Worm (Caenorhabditis elegans) whole organism, L2 larva: ENCODE measurements around the gene Y57G11C.23.

Experiments used
- C34F6.9 ChIP-seq: fragments of 150-350 bp; optimal IDR thresholded peaks from 2 replicates; lab custom pipeline; 2014; ENCODE audit warnings: missing biosample characterization, missing genetic modification characterization
- F13H6.1 ChIP-seq: sonication (generic microtip); optimal IDR thresholded peaks from 2 replicates; lab custom pipeline; 2016; ENCODE audit warnings: missing genetic modification characterization, missing compliant biosample characterization
- R02D3.7 ChIP-seq: fragments of 150-350 bp; optimal IDR thresholded peaks from 2 replicates; lab custom pipeline; 2014; ENCODE audit warnings: missing biosample characterization, missing genetic modification characterization
- Y55F3AM.14 ChIP-seq: fragments of 200-800 bp; sonication (Bioruptor generic); optimal IDR thresholded peaks from 2 replicates; lab custom pipeline; 2018; ENCODE audit warnings: mild to moderate bottlenecking, missing genetic modification characterization, missing compliant biosample characterization
- ZK546.5 ChIP-seq: sonication (generic microtip); optimal IDR thresholded peaks from 2 replicates; lab custom pipeline; 2017; ENCODE audit warnings: missing biosample characterization, missing genetic modification characterization
- alr-1 ChIP-seq: fragments of 150-350 bp; optimal IDR thresholded peaks from 2 replicates; lab custom pipeline; 2014; ENCODE audit warnings: missing biosample characterization, missing genetic modification characterization
- aly-2 ChIP-seq: fragments of 150-350 bp; optimal IDR thresholded peaks from 2 replicates; lab custom pipeline; 2014; ENCODE audit warnings: missing biosample characterization, missing genetic modification characterization
- ama-1 ChIP-seq: fragments of 150-350 bp; optimal IDR thresholded peaks from 2 replicates; lab custom pipeline; 2018; ENCODE audit warnings: inconsistent platforms
- blmp-1 ChIP-seq: sonication (generic microtip); optimal IDR thresholded peaks from 2 replicates; lab custom pipeline; 2017; ENCODE audit warnings: missing genetic modification characterization, mild to moderate bottlenecking, missing compliant biosample characterization, antibody characterized with exemption, moderate library complexity; ENCODE audit not compliant: insufficient read depth
- ceh-16 ChIP-seq: fragments of 150-350 bp; optimal IDR thresholded peaks from 2 replicates; lab custom pipeline; 2014; ENCODE audit warnings: missing biosample characterization, missing genetic modification characterization
- ceh-82 ChIP-seq: fragments of 150-350 bp; optimal IDR thresholded peaks from 2 replicates; lab custom pipeline; 2014; ENCODE audit warnings: missing biosample characterization, missing genetic modification characterization
- crh-2 ChIP-seq: sonication (generic microtip); optimal IDR thresholded peaks from 2 replicates; lab custom pipeline; 2017; ENCODE audit warnings: missing biosample characterization, missing genetic modification characterization
- dmd-4 ChIP-seq: sonication (generic microtip); optimal IDR thresholded peaks from 2 replicates; lab custom pipeline; 2017; ENCODE audit warnings: missing biosample characterization, missing genetic modification characterization
- egl-27 ChIP-seq: sonication (generic microtip); optimal IDR thresholded peaks from 3 replicates; lab custom pipeline; 2017; ENCODE audit warnings: missing biosample characterization, missing genetic modification reagents, missing genetic modification characterization
- elt-1 ChIP-seq: fragments of 150-350 bp; optimal IDR thresholded peaks from 2 replicates; lab custom pipeline; 2014; ENCODE audit warnings: missing biosample characterization, missing genetic modification characterization
- elt-3 ChIP-seq: sonication (generic microtip); optimal IDR thresholded peaks from 2 replicates; lab custom pipeline; 2017; ENCODE audit warnings: missing biosample characterization, missing genetic modification characterization
- fos-1 ChIP-seq: fragments of 150-350 bp; optimal IDR thresholded peaks from 2 replicates; lab custom pipeline; 2014; ENCODE audit warnings: missing biosample characterization, missing genetic modification characterization
- gmeb-1 ChIP-seq: fragments of 150-350 bp; optimal IDR thresholded peaks from 2 replicates; lab custom pipeline; 2014; ENCODE audit warnings: missing biosample characterization, missing genetic modification characterization
- lin-11 ChIP-seq: fragments of 150-350 bp; sonication (generic microtip); optimal IDR thresholded peaks from 2 replicates; lab custom pipeline; 2014; ENCODE audit warnings: missing biosample characterization, missing genetic modification characterization, inconsistent platforms, mixed read lengths
- lin-13 ChIP-seq: fragments of 150-350 bp; optimal IDR thresholded peaks from 2 replicates; lab custom pipeline; 2014; ENCODE audit warnings: missing biosample characterization, missing genetic modification reagents, missing genetic modification characterization
- lin-39 ChIP-seq: fragments of 150-350 bp; optimal IDR thresholded peaks from 2 replicates; lab custom pipeline; 2014; ENCODE audit warnings: missing biosample characterization, missing genetic modification reagents, missing genetic modification characterization
- lsy-2 ChIP-seq, 2 experiments: fragments of 150-350 bp in 1 of 2; sonication (generic microtip) in 1 of 2; optimal IDR thresholded peaks; 2 replicates each; lab custom pipeline; 2014 to 2017; ENCODE audit warnings: missing biosample characterization in 2 of 2, missing genetic modification characterization in 2 of 2
- mab-5 ChIP-seq: fragments of 150-350 bp; optimal IDR thresholded peaks from 2 replicates; lab custom pipeline; 2014; ENCODE audit warnings: missing biosample characterization, missing genetic modification characterization
- mbf-1 ChIP-seq: sonication (generic microtip); optimal IDR thresholded peaks from 2 replicates; lab custom pipeline; 2017; ENCODE audit warnings: missing biosample characterization, missing genetic modification characterization
- mdl-1 ChIP-seq, 2 experiments: fragments of 150-350 bp in 1 of 2; sonication (generic microtip) in 1 of 2; optimal IDR thresholded peaks; 2 replicates each; lab custom pipeline; 2017; ENCODE audit warnings: missing biosample characterization in 2 of 2, missing genetic modification characterization in 2 of 2
- nhr-10 ChIP-seq: sonication (generic microtip); optimal IDR thresholded peaks from 2 replicates; lab custom pipeline; 2017; ENCODE audit warnings: missing biosample characterization, missing genetic modification characterization
- nhr-11 ChIP-seq: fragments of 150-350 bp; optimal IDR thresholded peaks from 2 replicates; lab custom pipeline; 2014; ENCODE audit warnings: missing biosample characterization, missing genetic modification characterization
- nhr-12 ChIP-seq: fragments of 150-350 bp; optimal IDR thresholded peaks from 2 replicates; lab custom pipeline; 2014; ENCODE audit warnings: missing biosample characterization, missing genetic modification characterization
- nhr-129 ChIP-seq: fragments of 150-350 bp; optimal IDR thresholded peaks from 2 replicates; lab custom pipeline; 2014; ENCODE audit warnings: missing biosample characterization, missing genetic modification characterization
- nhr-21 ChIP-seq: fragments of 150-350 bp; optimal IDR thresholded peaks from 2 replicates; lab custom pipeline; 2014; ENCODE audit warnings: missing biosample characterization, missing genetic modification characterization
- nhr-23 ChIP-seq: fragments of 150-350 bp; optimal IDR thresholded peaks from 2 replicates; lab custom pipeline; 2014; ENCODE audit warnings: missing biosample characterization, missing genetic modification reagents, missing genetic modification characterization
- nhr-237 ChIP-seq: fragments of 150-350 bp; optimal IDR thresholded peaks from 2 replicates; lab custom pipeline; 2014; ENCODE audit warnings: missing biosample characterization, missing genetic modification characterization
- nhr-25 ChIP-seq: fragments of 150-350 bp; sonication (generic microtip); optimal IDR thresholded peaks from 3 replicates; lab custom pipeline; 2014; ENCODE audit warnings: missing biosample characterization, missing genetic modification characterization
- nhr-6 ChIP-seq: fragments of 150-350 bp; optimal IDR thresholded peaks from 2 replicates; lab custom pipeline; 2014; ENCODE audit warnings: missing biosample characterization, missing genetic modification characterization
- nhr-77 ChIP-seq: fragments of 150-350 bp; optimal IDR thresholded peaks from 2 replicates; lab custom pipeline; 2014; ENCODE audit warnings: missing biosample characterization, missing genetic modification characterization
- peb-1 ChIP-seq: fragments of 150-350 bp; optimal IDR thresholded peaks from 2 replicates; lab custom pipeline; 2014; ENCODE audit warnings: missing biosample characterization, missing genetic modification characterization
- sem-4 ChIP-seq: fragments of 150-350 bp; optimal IDR thresholded peaks from 2 replicates; lab custom pipeline; 2014; ENCODE audit warnings: missing biosample characterization, missing genetic modification reagents, missing genetic modification characterization
- skn-1 ChIP-seq: sonication (generic microtip); optimal IDR thresholded peaks from 2 replicates; lab custom pipeline; 2017; ENCODE audit warnings: missing biosample characterization, missing genetic modification characterization
- sma-3 ChIP-seq: sonication (generic microtip); optimal IDR thresholded peaks from 2 replicates; lab custom pipeline; 2016; ENCODE audit warnings: missing genetic modification reagents, missing genetic modification characterization, missing compliant biosample characterization
- sma-9 ChIP-seq, 2 experiments: fragments of 150-350 bp in 1 of 2; sonication (generic microtip) in 1 of 2; optimal IDR thresholded peaks; 2 replicates each; lab custom pipeline; 2014 to 2016; ENCODE audit warnings: missing genetic modification characterization in 2 of 2, mild to moderate bottlenecking in 1 of 2, missing biosample characterization in 1 of 2, missing compliant biosample characterization in 1 of 2, missing genetic modification reagents in 1 of 2, moderate library complexity in 1 of 2
- snpc-4 ChIP-seq: fragments of 150-350 bp; optimal IDR thresholded peaks from 2 replicates; lab custom pipeline; 2014; ENCODE audit warnings: missing biosample characterization, missing genetic modification characterization
- unc-39 ChIP-seq: fragments of 150-350 bp; optimal IDR thresholded peaks from 2 replicates; lab custom pipeline; 2014; ENCODE audit warnings: missing biosample characterization, missing genetic modification characterization
- unc-55 ChIP-seq: fragments of 150-350 bp; sonication (generic microtip); optimal IDR thresholded peaks from 3 replicates; lab custom pipeline; 2014; ENCODE audit warnings: missing biosample characterization, missing genetic modification reagents, missing genetic modification characterization
- unc-62 ChIP-seq: fragments of 150-350 bp; optimal IDR thresholded peaks from 2 replicates; lab custom pipeline; 2014; ENCODE audit warnings: missing biosample characterization, missing genetic modification reagents, missing genetic modification characterization
- zag-1 ChIP-seq: fragments of 150-350 bp; optimal IDR thresholded peaks from 2 replicates; lab custom pipeline; 2014; ENCODE audit warnings: missing biosample characterization, missing genetic modification characterization
- ztf-1 ChIP-seq: fragments of 200-800 bp; sonication (Bioruptor generic); conservative IDR thresholded peaks from 2 replicates; pipeline ENCODE4 v1.3.6; 2022; ENCODE audit warnings: missing genetic modification characterization, missing compliant biosample characterization
- ztf-11 ChIP-seq: sonication (generic microtip); optimal IDR thresholded peaks from 2 replicates; lab custom pipeline; 2017; ENCODE audit warnings: missing biosample characterization, missing genetic modification characterization
- ztf-4 ChIP-seq: fragments of 150-350 bp; optimal IDR thresholded peaks from 2 replicates; lab custom pipeline; 2014; ENCODE audit warnings: missing biosample characterization, missing genetic modification characterization

Gene Y57G11C.23

DNA sequence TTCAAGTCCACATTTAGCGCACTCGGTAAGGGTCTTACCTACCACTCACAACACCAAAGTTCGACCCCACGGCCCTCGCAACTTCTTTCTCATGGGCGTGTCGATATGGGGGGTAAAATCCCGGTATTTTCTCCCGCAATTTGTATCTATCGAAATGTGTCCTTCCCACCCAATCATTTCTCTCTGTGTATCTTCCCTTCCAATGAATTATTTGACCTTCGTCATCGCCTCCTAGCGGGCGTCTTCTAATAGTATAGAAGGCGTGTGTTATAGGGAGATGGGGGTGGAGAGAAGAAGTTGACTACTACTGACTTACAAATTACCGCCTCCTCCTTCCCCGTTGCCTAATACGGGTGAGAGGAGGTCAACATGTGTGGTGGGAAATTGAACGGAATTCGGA is 15.0 kb upstream of the Y57G11C.23 start:
- peak; percentile 75 for TF ChIP-seq nhr-129 (tag; lab: Kevin White, UChicago)
- peak; percentile 26 for TF ChIP-seq sma-3 (GFP tag; lab: Kevin White, UChicago)
- peak; percentile 69 for TF ChIP-seq nhr-25 (tag; lab: Kevin White, UChicago)
- no peak for TF ChIP-seq sem-4 (tag; lab: Kevin White, UChicago)
- TF ChIP-seq blmp-1 (tag; lab: Kevin White, UChicago) = no peak
- TF ChIP-seq nhr-237 (tag; lab: Kevin White, UChicago) = no peak
- TF ChIP-seq elt-3 (tag; lab: Kevin White, UChicago) = no peak
- no peak for TF ChIP-seq ztf-1 (GFP tag; lab: Robert Waterston, UW)
- TF ChIP-seq ztf-4 = no peak
- TF ChIP-seq fos-1 = peak; percentile 13
- TF ChIP-seq nhr-77 (tag; lab: Kevin White, UChicago) = no peak
- TF ChIP-seq snpc-4 (tag; lab: Kevin White, UChicago) = no peak
- no peak for TF ChIP-seq egl-27 (tag; lab: Kevin White, UChicago)

- no peak for TF ChIP-seq ceh-16 (tag; lab: Kevin White, UChicago)
- no peak for TF ChIP-seq lin-11
- TF ChIP-seq ztf-11 = no peak
- no peak for TF ChIP-seq elt-3 (tag; lab: Kevin White, UChicago)
- no peak for TF ChIP-seq unc-62 (GFP tag; lab: Kevin White, UChicago)
- TF ChIP-seq mab-5 (tag; lab: Kevin White, UChicago) = no peak
- no peak for TF ChIP-seq nhr-10 (tag; lab: Kevin White, UChicago)
- TF ChIP-seq aly-2 (tag; lab: Kevin White, UChicago) = no peak
- no peak for TF ChIP-seq ama-1
- TF ChIP-seq nhr-23 (tag; lab: Kevin White, UChicago) = no peak
- no peak for TF ChIP-seq nhr-6 (tag; lab: Kevin White, UChicago)
- TF ChIP-seq mbf-1 = no peak
- TF ChIP-seq elt-1 (tag; lab: Kevin White, UChicago) = no peak
- TF ChIP-seq nhr-77 (tag; lab: Kevin White, UChicago) = no peak
- TF ChIP-seq sem-4 (tag; lab: Kevin White, UChicago) = no peak
- TF ChIP-seq ZK546.5 = no peak
- no peak for TF ChIP-seq zag-1 (tag; lab: Kevin White, UChicago)
- peak; percentile 76 for TF ChIP-seq fos-1
- peak; percentile 68 for TF ChIP-seq sma-9 (GFP tag; optimal IDR thresholded peaks at IDR 0.05; lab: Kevin White, UChicago)
- TF ChIP-seq sma-9 (tag; optimal IDR thresholded peaks at IDR 0.05; lab: Kevin White, UChicago) = no peak
- no peak for TF ChIP-seq nhr-21 (tag; lab: Kevin White, UChicago)
- no peak for TF ChIP-seq dmd-4 (tag; lab: Kevin White, UChicago)
- TF ChIP-seq ztf-1 (GFP tag; lab: Robert Waterston, UW) = no peak
- TF ChIP-seq gmeb-1 = peak; percentile 49
- no peak for TF ChIP-seq lin-13 (GFP tag; lab: Kevin White, UChicago)
- no peak for TF ChIP-seq ztf-4
- no peak for TF ChIP-seq alr-1
- no peak for TF ChIP-seq Y55F3AM.14
- TF ChIP-seq ceh-82 (tag; lab: Kevin White, UChicago) = no peak
- peak; percentile 59 for TF ChIP-seq crh-2
- TF ChIP-seq nhr-12 (tag; lab: Kevin White, UChicago) = no peak
- TF ChIP-seq nhr-129 (tag; lab: Kevin White, UChicago) = peak; percentile 96
- TF ChIP-seq nhr-11 (tag; lab: Kevin White, UChicago) = no peak
- TF ChIP-seq mdl-1 (tag; optimal IDR thresholded peaks at IDR 0.05; lab: Kevin White, UChicago) = no peak
- TF ChIP-seq nhr-25 (tag; lab: Kevin White, UChicago) = peak; percentile 3
- no peak for TF ChIP-seq lin-39
- peak; percentile 60 for TF ChIP-seq sma-3 (GFP tag; lab: Kevin White, UChicago)
- no peak for TF ChIP-seq R02D3.7 (tag; lab: Kevin White, UChicago)
- no peak for TF ChIP-seq snpc-4 (tag; lab: Kevin White, UChicago)
- no peak for TF ChIP-seq C34F6.9 (tag; lab: Kevin White, UChicago)
- TF ChIP-seq skn-1 (tag; lab: Kevin White, UChicago) = no peak
- TF ChIP-seq nhr-237 (tag; lab: Kevin White, UChicago) = no peak
- no peak for TF ChIP-seq unc-39
- TF ChIP-seq blmp-1 (tag; lab: Kevin White, UChicago) = no peak
- no peak for TF ChIP-seq unc-55
- TF ChIP-seq peb-1 (tag; lab: Kevin White, UChicago) = no peak
- peak; percentile 91 for TF ChIP-seq F13H6.1 (tag; lab: Kevin White, UChicago)
- no peak for TF ChIP-seq lsy-2 (tag; optimal IDR thresholded peaks at IDR 0.05; lab: Kevin White, UChicago)
- TF ChIP-seq egl-27 (tag; lab: Kevin White, UChicago) = peak; percentile 44
These were observed 13.5 kb upstream of the Y57G11C.23 start for ce11 chrIV:14874926-14875570.
